Worm (Caenorhabditis elegans): ENCODE results near the gene let-754.
"Not testable (repeated sequence)": the region's sequence is repeated elsewhere in the genome, so short reads cannot be mapped to it uniquely, and the experiment has no call there.

Gene let-754

DNA sequence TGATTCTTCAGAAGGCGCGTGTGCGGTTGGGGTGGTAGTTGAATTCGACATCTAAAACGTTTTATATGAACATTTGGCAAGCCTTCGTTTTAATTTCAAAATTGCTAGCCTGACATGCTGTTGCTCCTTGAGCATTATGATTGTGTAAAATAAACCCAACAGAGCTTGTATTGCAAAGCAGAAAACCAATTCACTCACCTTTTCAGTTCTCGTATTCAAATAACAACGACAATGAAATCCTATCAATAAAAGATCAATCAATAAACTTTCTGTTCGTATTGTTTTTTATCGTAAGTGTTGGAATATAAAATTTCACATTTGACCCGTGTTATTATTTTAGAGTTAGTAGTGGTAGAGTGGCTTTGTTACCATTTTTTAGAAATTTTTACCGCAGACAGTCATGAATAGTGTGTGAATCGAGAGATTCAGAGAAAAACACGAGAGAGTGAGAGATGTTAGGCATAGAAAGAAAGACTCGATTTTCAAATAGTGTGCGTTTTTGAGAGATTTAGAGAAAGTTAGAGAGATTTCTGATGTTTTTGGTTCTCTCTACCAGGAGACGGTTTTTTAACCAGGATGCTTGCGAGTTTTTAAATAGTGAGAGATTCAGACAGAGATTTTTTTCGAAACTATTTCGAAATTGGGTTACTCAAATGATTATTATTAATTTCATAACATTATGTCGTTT is 6.0 kb upstream of the let-754 start, which contains the start of gene F54H12.10:
Gene F54H12.10 (minus strand): TSS at position 51 of the 688 bp plus-strand sequence.
- TF ChIP-seq nfyb-1 (GFP tag; IDR thresholded peaks at IDR 0.05): peak; percentile 58; the same call in 1 of the 2 replicates
- TF ChIP-seq tbp1 (GFP tag; optimal IDR thresholded peaks at IDR 0.05): peak; percentile 0
- TF ChIP-seq hmg-1.2 (GFP tag; IDR thresholded peaks at IDR 0.05): peak; percentile 72; the same call in 1 of the 2 replicates
- peak; percentile 32 for TF ChIP-seq rpc-1 (optimal IDR thresholded peaks at IDR 0.05)
- peak; percentile 66 for TF ChIP-seq rpc-1 (tag; optimal IDR thresholded peaks at IDR 0.05)
- peak; percentile 43 for TF ChIP-seq B0261.1 (tag; optimal IDR thresholded peaks at IDR 0.05)
- TF ChIP-seq cebp-1 (GFP tag; IDR thresholded peaks at IDR 0.05): not testable (repeated sequence)
- peak; percentile 40 for TF ChIP-seq cebp-1 (tag; optimal IDR thresholded peaks at IDR 0.05)

DNA sequence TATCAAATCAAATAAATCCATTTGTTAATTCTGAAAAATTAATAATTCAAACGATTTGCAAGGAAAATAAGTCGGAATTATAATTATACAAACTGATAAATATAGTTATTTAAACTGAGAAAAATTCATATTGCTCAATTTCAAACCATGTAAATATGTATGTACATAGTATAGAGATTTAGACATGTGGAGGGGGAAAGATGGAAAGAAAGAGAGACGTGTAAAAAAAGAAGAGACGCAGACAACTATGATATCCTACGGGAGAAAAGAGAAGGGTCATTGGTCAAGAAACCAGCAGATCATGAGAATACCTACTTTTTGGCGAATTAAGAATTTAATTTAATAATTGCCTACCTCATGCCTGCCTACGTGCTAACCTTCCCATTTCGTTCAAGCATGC is 5.0 kb upstream of the let-754 start, which contains the start of gene C29E4.11:
Gene C29E4.11 (minus strand): TSS at position 30 of the 400 bp plus-strand sequence.
- TF ChIP-seq attf-3 (GFP tag; conservative IDR thresholded peaks at IDR 0.05) (no peak), hmg-1.2 (GFP tag; IDR thresholded peaks at IDR 0.05) (peak; percentile 85)

DNA sequence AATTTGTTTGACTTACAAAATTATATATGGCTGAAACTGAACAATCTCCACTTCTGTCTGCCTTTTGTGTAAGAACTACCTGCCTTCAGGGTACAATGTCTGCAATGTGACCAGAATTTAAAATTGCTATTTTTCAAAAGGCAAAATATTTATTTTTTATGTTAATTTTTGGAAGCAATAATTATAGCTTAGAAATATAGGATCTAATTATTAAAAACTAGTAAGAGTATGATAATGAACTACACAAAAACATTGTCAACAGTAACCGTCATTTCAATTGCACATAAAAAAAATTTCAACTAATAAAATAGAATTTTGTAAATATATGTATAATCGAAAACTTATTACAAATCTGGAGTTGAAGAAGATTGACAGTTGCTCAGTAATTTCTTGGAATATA is 3.9 kb upstream of the let-754 start, which contains the start of gene C29E4.9:
Gene C29E4.9 (minus strand): TSS at position 101 of the 400 bp plus-strand sequence.
- no peak for TF ChIP-seq dox-1 (GFP tag; IDR thresholded peaks at IDR 0.05)
- no peak for TF ChIP-seq aptf-2 (GFP tag; conservative IDR thresholded peaks at IDR 0.05)
- no peak for TF ChIP-seq ccch-3 (GFP tag; optimal IDR thresholded peaks at IDR 0.05)
- no peak for TF ChIP-seq F57C9.4 (tag; optimal IDR thresholded peaks at IDR 0.05)
- no peak for TF ChIP-seq let-607 (tag; optimal IDR thresholded peaks at IDR 0.05)
- no peak for TF ChIP-seq nhr-27 (tag; optimal IDR thresholded peaks at IDR 0.05)
- no peak for TF ChIP-seq ama-1 (optimal IDR thresholded peaks at IDR 0.05)
- no peak for TF ChIP-seq ama-1 (GFP tag; optimal IDR thresholded peaks at IDR 0.05)
- no peak for TF ChIP-seq Y67H2A.10 (GFP tag; conservative IDR thresholded peaks at IDR 0.05)
- TF ChIP-seq lin-40 (tag; optimal IDR thresholded peaks at IDR 0.05): no peak
- no peak for TF ChIP-seq F55B11.4 (tag; optimal IDR thresholded peaks at IDR 0.05; ENCODE audit: borderline replicate concordance, insufficient read depth)
- TF ChIP-seq ceh-40 (GFP tag; IDR thresholded peaks at IDR 0.05): no peak

DNA sequence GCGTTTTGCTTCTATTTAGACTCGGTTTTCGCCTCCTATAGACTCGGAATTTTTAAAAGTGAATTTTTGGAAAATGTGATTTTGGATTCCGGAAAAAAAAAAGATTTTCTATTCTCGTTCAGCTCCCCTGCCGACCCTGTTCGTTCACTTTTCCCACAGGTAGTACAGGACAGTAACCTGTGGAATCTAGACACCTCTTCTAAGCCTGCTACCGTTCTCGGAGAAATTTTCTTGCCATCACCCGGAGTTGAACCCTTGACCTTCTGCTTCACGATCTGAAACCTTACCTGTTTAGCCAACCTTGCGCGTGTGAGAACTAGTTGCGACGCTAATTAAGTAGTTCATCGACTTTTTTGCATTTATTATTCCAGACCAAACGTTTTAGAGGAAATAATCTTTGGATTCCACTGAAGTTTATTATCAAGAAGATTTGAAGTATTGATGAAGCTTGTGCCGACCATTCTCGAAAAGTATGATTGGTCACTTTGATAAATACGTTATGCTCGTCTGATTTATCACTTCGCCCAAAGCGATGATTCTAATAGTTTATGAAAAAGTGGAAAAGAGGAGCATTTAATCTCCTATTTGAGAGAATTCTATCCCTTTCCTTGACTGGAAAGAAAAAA is 693 bp upstream of the let-754 start:
- TF ChIP-seq madf-6 (GFP tag; IDR thresholded peaks at IDR 0.05) (peak; percentile 71), madf-8 (GFP tag; conservative IDR thresholded peaks at IDR 0.05) (0 out of 2 replicates have a peak, but pooled peaks have one; percentile 9), C17E4.6 (GFP tag; IDR thresholded peaks at IDR 0.05) (peak; percentile 61; the same call in 1 of the 2 replicates), rcor-1 (GFP tag; IDR thresholded peaks at IDR 0.05) (peak; percentile 58), pbrm-1 (GFP tag; IDR thresholded peaks at IDR 0.05) (peak; percentile 57; the same call in 1 of the 2 replicates), F37B4.10 (GFP tag; IDR thresholded peaks at IDR 0.05) (0 out of 2 replicates have a peak, but pooled peaks have one; percentile 78), attf-6 (GFP tag; IDR thresholded peaks at IDR 0.05) (peak; percentile 73), rpc-1 (optimal IDR thresholded peaks at IDR 0.05) (peak; percentile 2), rpc-1 (tag; optimal IDR thresholded peaks at IDR 0.05) (peak; percentile 59), aptf-3 (GFP tag; IDR thresholded peaks at IDR 0.05) (peak; percentile 84; the same call in 1 of the 2 replicates), ztf-25 (GFP tag; IDR thresholded peaks at IDR 0.05) (0 out of 2 replicates have a peak, but pooled peaks have one; percentile 42), Y95B8A.8 (GFP tag; IDR thresholded peaks at IDR 0.05) (peak; percentile 54; the same call in 1 of the 2 replicates), hmg-20 (GFP tag; IDR thresholded peaks at IDR 0.05) (peak; percentile 26; the same call in 1 of the 2 replicates), cebp-2 (GFP tag; IDR thresholded peaks at IDR 0.05) (0 out of 2 replicates have a peak, but pooled peaks have one; percentile 49), aptf-2 (GFP tag; conservative IDR thresholded peaks at IDR 0.05) (0 out of 2 replicates have a peak, but pooled peaks have one; percentile 26), lin-26 (GFP tag; IDR thresholded peaks at IDR 0.05) (peak; percentile 86), F33H1.4 (GFP tag; IDR thresholded peaks at IDR 0.05) (peak; percentile 63), Y56A3A.18 (GFP tag; IDR thresholded peaks at IDR 0.05) (peak; percentile 54; the same call in 1 of the 2 replicates), egl-44 (GFP tag; IDR thresholded peaks at IDR 0.05) (peak; percentile 91), Y79H2A.3 (GFP tag; conservative IDR thresholded peaks at IDR 0.05) (peak; percentile 63; the same call in 1 of the 2 replicates), tbp1 (GFP tag; optimal IDR thresholded peaks at IDR 0.05) (peak; percentile 71), B0261.1 (tag; optimal IDR thresholded peaks at IDR 0.05) (peak; percentile 49), attf-3 (GFP tag; conservative IDR thresholded peaks at IDR 0.05) (peak; percentile 47; the same call in 1 of the 2 replicates), hsf-1 (GFP tag; IDR thresholded peaks at IDR 0.05) (peak; percentile 75), egrh-3 (GFP tag; IDR thresholded peaks at IDR 0.05) (peak; percentile 30; the same call in 1 of the 2 replicates)

All from whole organism, young adult.